Worm (Caenorhabditis elegans): Measurements from ENCODE around the gene sup-18.

sup-18 gene

DNA sequence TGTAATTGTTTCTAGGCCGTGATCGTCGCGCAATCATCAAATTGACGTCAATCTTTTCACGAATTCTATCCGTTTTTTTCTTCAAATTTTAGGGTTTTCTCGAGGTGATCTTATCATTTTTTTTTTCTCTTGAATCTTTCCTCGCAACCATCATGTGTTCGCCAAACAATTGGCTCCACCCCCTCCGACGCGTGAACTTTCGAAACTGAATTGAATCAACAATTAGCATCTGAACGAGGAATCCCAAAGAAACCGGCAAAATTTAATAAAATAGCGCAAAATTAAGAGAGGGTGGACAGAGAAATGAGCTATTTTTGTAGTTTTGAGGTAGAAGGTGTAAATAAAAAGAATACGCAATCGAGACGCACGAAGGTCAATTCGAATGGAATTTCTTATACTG lies 5.9 kb downstream of the sup-18 start:
- TF ChIP-seq mel-28 (tag; optimal IDR thresholded peaks at IDR 0.05; ENCODE audit: borderline replicate concordance) (no peak), lin-26 (GFP tag; IDR thresholded peaks at IDR 0.05) (peak; percentile 34; the same call in 1 of the 2 replicates), snpc-3.4 (tag; optimal IDR thresholded peaks at IDR 0.05) (no peak), egrh-3 (GFP tag; IDR thresholded peaks at IDR 0.05) (no peak), hmg-1.2 (GFP tag; IDR thresholded peaks at IDR 0.05) (no peak), lin-40 (tag; optimal IDR thresholded peaks at IDR 0.05) (peak; percentile 31), bed-2 (GFP tag; IDR thresholded peaks at IDR 0.05) (no peak), somi-1 (GFP tag; optimal IDR thresholded peaks at IDR 0.05) (peak; percentile 5)

DNA sequence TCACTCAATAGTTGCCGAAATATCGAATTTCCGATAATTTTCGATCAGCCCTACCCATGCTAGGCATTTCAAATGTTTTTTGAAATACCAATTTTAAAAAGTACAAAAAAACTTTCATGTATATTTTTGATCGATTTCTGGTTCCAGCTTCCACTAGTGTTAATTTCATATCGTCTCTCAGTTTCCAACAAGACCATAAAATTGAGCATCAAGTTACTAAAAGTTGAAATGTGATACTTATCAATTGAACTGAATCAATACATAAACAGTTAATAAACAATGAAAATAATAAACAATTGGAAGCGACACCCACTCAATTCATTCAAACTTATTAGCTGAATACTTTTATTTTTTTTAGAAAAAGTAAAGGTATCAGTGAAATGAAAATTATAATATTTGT lies 12.5 kb downstream of the sup-18 start, which contains the start of gene cup-4:
cup-4 (plus strand) TSS at position 301 of the 400 bp plus-strand sequence.
- TF ChIP-seq zfh-2 (GFP tag; conservative IDR thresholded peaks at IDR 0.05) (no peak), rcor-1 (GFP tag; IDR thresholded peaks at IDR 0.05) (no peak), aptf-2 (GFP tag; conservative IDR thresholded peaks at IDR 0.05) (no peak), T07F8.4 (tag; optimal IDR thresholded peaks at IDR 0.05) (no peak), lin-26 (GFP tag; IDR thresholded peaks at IDR 0.05) (no peak), F57C9.4 (tag; optimal IDR thresholded peaks at IDR 0.05) (no peak)

DNA sequence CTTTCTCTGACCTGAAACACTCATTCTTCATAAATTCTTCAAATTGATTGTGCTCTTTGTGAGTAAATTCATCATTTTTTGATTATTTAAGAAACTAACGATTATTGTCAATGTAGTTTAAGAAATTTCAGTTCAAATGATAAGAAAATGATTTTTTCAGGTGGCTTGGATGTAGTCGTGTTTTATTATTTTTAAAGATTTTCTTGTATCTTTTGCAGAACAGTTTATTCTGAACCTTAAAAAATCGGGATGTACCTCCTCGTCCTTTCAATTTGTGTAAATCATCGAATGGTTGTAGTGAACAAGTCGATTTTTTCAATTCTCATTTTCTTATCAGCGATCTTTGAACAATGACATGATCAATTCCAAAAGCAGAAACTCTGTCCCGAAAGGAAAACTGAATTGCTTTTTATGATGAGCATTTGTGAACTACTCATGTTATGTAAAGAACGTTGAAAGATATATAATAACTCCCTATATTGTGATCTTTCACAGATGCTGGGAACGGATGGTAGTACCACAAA lies 13.4 kb downstream of the sup-18 start, which contains the start of gene slc-17.3:
slc-17.3 (minus strand) TSS at position 51 of the 524 bp plus-strand sequence.
- TF ChIP-seq aptf-2 (GFP tag; conservative IDR thresholded peaks at IDR 0.05) (no peak), lin-35 (GFP tag; optimal IDR thresholded peaks at IDR 0.05) (no peak), nhr-80 (tag; optimal IDR thresholded peaks at IDR 0.05) (peak; percentile 61), pha-4 (tag; optimal IDR thresholded peaks at IDR 0.05) (no peak)

DNA sequence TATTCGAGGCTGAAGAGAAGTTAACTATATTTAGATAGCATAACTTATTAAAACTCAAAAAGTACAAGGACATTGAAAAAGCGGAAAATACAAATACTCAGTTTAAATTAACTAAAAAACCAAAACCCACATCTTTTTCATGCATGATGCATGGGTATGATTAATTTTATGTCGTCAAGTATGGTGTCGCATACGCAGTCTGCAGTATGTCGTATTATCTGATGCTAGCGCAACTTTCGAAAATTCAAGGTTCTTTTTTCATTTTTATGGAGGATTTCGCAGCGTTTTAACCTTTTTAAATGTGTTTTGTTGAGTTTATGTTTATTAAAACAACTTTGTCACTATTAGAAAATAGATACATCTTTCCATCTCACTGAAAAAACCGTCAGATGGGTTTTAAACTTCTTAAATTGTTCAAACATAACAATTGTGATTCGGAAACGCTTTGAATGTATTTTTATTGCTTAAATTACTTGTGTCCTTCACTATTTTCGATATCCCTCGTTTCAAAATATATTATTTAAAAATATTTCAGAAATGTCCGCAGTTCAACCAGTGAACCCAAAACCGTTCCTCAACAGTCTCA lies 17.1 kb downstream of the sup-18 start, which contains the start of gene snr-5:
snr-5 (plus strand) TSS at position 536 of the 586 bp plus-strand sequence.
- TF ChIP-seq F22D6.2 (tag; optimal IDR thresholded peaks at IDR 0.05) (no peak), ama-1 (optimal IDR thresholded peaks at IDR 0.05) (no peak), ama-1 (GFP tag; optimal IDR thresholded peaks at IDR 0.05) (peak in 1 of 2 experiments; percentile 18)

DNA sequence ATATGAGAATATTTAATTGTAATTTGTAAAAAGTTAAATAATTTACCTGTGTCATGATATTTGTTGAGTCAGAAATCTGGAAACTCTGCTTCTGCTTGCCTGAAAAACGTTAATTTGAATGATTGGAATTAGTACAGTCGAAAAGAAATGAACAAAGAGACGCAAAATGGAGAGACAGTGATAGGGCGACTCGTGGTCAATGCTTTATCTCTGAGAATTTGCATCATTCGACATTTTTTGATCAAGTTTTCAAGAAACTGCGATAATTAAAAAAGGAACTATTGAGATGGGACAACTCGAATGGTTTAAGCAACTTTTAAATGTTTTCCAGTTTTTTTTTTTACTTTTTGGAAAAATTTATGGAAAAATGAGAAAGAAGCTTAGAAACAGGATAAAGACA lies 17.8 kb downstream of the sup-18 start, which contains the start of gene cuc-1:
cuc-1 (minus strand) TSS at position 101 of the 400 bp plus-strand sequence.
- TF ChIP-seq sdz-38 (tag; optimal IDR thresholded peaks at IDR 0.05) (no peak), nhr-80 (tag; optimal IDR thresholded peaks at IDR 0.05) (peak; percentile 48)

DNA sequence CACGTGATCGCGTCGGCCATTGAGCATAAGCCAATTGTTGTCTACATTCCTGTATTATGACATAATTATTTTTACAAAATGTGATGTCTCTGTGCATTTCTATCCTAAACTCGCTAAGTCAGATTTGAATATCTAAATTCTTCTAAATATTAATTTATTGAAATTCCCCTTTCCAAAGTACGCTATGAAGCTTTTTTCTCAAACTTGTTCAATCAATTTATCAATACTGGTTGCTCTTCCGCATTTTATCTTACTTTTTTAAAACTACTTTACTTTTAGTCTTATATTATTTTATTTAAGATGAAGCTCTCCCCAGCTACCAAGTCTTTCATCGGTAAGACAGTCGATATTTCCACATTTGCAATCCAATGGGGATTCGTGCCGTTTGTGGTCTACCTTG lies 19.4 kb downstream of the sup-18 start, which contains the start of gene tomm-7:
tomm-7 (plus strand) TSS at position 301 of the 400 bp plus-strand sequence.
- no peak for TF ChIP-seq lsl-1 (GFP tag; optimal IDR thresholded peaks at IDR 0.05)
- 0 out of 2 replicates have a peak, but pooled peaks have one; percentile 14 for TF ChIP-seq hmg-1.2 (GFP tag; IDR thresholded peaks at IDR 0.05)
- no peak for TF ChIP-seq mes-4 (tag; optimal IDR thresholded peaks at IDR 0.05)

DNA sequence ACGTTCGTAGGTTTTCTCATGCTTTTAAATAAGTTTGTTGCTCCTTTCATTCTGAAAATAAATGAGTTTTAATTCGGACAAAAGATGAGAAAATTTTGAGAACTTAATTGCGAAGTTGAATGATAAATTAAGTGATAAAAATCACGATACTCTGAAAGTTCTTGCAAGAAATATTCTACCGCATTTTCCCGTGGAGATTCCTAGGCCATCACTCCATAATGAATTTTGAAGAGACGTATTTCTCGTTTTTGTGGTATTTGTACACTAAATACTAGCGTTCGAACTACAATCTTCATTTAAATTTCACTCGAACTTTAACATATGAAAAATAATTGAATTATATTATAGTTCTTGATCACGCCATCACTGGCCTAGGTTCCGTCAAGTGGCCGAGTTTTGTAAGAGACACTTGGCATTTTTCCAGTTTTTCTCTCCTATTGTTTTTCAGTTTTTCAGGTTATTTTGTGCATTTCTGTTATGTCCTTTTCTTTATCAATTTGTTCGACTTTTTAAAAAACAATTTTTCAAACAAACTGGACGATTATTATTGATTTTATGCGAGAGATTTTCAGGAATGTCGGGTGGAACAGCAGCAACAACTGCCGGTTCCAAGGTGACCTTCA lies 20.2 kb downstream of the sup-18 start, which contains the start of the genes coq-5 and ufm-1:
coq-5 (minus strand) TSS at position 51 of the 623 bp plus-strand sequence.
ufm-1 (plus strand) TSS at position 573 of the 623 bp plus-strand sequence.
- TF ChIP-seq cebp-1 (GFP tag; IDR thresholded peaks at IDR 0.05): no peak
- no peak for TF ChIP-seq cebp-1 (tag; optimal IDR thresholded peaks at IDR 0.05)
- TF ChIP-seq B0261.1 (tag; optimal IDR thresholded peaks at IDR 0.05): no peak
- no peak for TF ChIP-seq egrh-3 (GFP tag; IDR thresholded peaks at IDR 0.05)
- TF ChIP-seq unc-130 (GFP tag; optimal IDR thresholded peaks at IDR 0.05): peak; percentile 16
- peak; percentile 69 for TF ChIP-seq ZK185.1 (tag; optimal IDR thresholded peaks at IDR 0.05; ENCODE audit: poor library complexity, severe bottlenecking)
- peak in 1 of 2 experiments; percentile 43 for TF ChIP-seq let-607 (tag; optimal IDR thresholded peaks at IDR 0.05)
- TF ChIP-seq mes-4 (tag; optimal IDR thresholded peaks at IDR 0.05): no peak
- peak; percentile 31 for TF ChIP-seq ceh-27 (GFP tag; optimal IDR thresholded peaks at IDR 0.05)
- peak; percentile 5 for TF ChIP-seq nhr-80 (tag; optimal IDR thresholded peaks at IDR 0.05)
- TF ChIP-seq F22D6.2 (tag; optimal IDR thresholded peaks at IDR 0.05): no peak
- no peak for TF ChIP-seq lag-1 (GFP tag; IDR thresholded peaks at IDR 0.05)
- TF ChIP-seq ceh-79 (tag; optimal IDR thresholded peaks at IDR 0.05): no peak
- peak; percentile 9; the same call in 1 of the 2 replicates for TF ChIP-seq hmg-1.2 (GFP tag; IDR thresholded peaks at IDR 0.05)
- no peak for TF ChIP-seq ztf-26 (tag; optimal IDR thresholded peaks at IDR 0.05)

All from whole organism, young adult.